Worm (Caenorhabditis elegans) whole organism, early embryonic: ENCODE results near the gene nuo-3.

ENCODE experiments used
- B0310.2 ChIP-seq: sonication (generic microtip); optimal IDR thresholded peaks from 2 replicates; lab custom pipeline; 2016; ENCODE audit warnings: mild to moderate bottlenecking, missing genetic modification characterization, missing compliant biosample characterization
- F13C5.2 ChIP-seq: sonication (generic microtip); optimal IDR thresholded peaks from 2 replicates; lab custom pipeline; 2017; ENCODE audit warnings: mild to moderate bottlenecking, missing genetic modification characterization, inconsistent platforms, missing compliant biosample characterization
- aly-1 ChIP-seq: sonication (generic microtip); optimal IDR thresholded peaks from 2 replicates; lab custom pipeline; 2016; ENCODE audit warnings: missing genetic modification characterization, missing compliant biosample characterization
- ama-1 ChIP-seq: fragments of 150-350 bp; optimal IDR thresholded peaks from 2 replicates; lab custom pipeline; 2014
- ceh-13 ChIP-seq: fragments of 200-800 bp; sonication (Bioruptor generic); optimal IDR thresholded peaks from 2 replicates; lab custom pipeline; 2018; ENCODE audit warnings: mild to moderate bottlenecking, missing genetic modification characterization, missing compliant biosample characterization
- ceh-36 ChIP-seq: sonication (generic microtip); optimal IDR thresholded peaks from 2 replicates; lab custom pipeline; 2016; ENCODE audit warnings: missing genetic modification characterization, inconsistent platforms, missing compliant biosample characterization
- ets-7 ChIP-seq: sonication (generic microtip); optimal IDR thresholded peaks from 2 replicates; lab custom pipeline; 2016; ENCODE audit warnings: missing genotype, missing genetic modification characterization, missing compliant biosample characterization
- flt-1 ChIP-seq: fragments of 200-800 bp; sonication (Bioruptor generic); IDR thresholded peaks from 2 replicates; pipeline ENCODE4 v1.3.6; 2022; ENCODE audit warnings: missing genetic modification characterization, missing compliant biosample characterization
- hmbx-1 ChIP-seq: sonication (generic microtip); optimal IDR thresholded peaks from 2 replicates; lab custom pipeline; 2016; ENCODE audit warnings: mild to moderate bottlenecking, missing genetic modification characterization, missing compliant biosample characterization
- hmg-4 ChIP-seq: fragments of 200-800 bp; sonication (Bioruptor generic); optimal IDR thresholded peaks from 2 replicates; lab custom pipeline; 2018; ENCODE audit warnings: mild to moderate bottlenecking, missing genetic modification characterization, missing compliant biosample characterization
- hnd-1 ChIP-seq: sonication (generic microtip); optimal IDR thresholded peaks from 2 replicates; lab custom pipeline; 2016; ENCODE audit warnings: missing genetic modification characterization, missing compliant biosample characterization
- pes-1 ChIP-seq: fragments of 200-800 bp; sonication (Bioruptor generic); IDR thresholded peaks from 2 replicates; pipeline ENCODE4 v1.3.6; 2022; ENCODE audit warnings: missing genetic modification reagents, missing genetic modification characterization, missing compliant biosample characterization
- scrt-1 ChIP-seq: fragments of 200-800 bp; sonication (Bioruptor generic); IDR thresholded peaks from 2 replicates; pipeline ENCODE4 v1.3.6; 2022; ENCODE audit warnings: missing genetic modification characterization, missing compliant biosample characterization
- sea-1 ChIP-seq: fragments of 200-800 bp; sonication (Bioruptor generic); conservative IDR thresholded peaks from 2 replicates; pipeline ENCODE4 v1.3.6; 2022; ENCODE audit warnings: missing genetic modification characterization, missing compliant biosample characterization
- tbx-11 ChIP-seq: fragments of 200-800 bp; sonication (Bioruptor generic); IDR thresholded peaks from 2 replicates; pipeline ENCODE4 v1.3.6; 2022; ENCODE audit warnings: missing genetic modification characterization, missing compliant biosample characterization
- tbx-37 ChIP-seq: fragments of 200-800 bp; sonication (Bioruptor generic); conservative IDR thresholded peaks from 2 replicates; pipeline ENCODE4 v1.3.6; 2022; ENCODE audit warnings: missing genetic modification reagents, missing genetic modification characterization, missing compliant biosample characterization
- tra-4 ChIP-seq: sonication (generic microtip); optimal IDR thresholded peaks from 2 replicates; lab custom pipeline; 2017; ENCODE audit warnings: missing genetic modification characterization, missing compliant biosample characterization

Gene nuo-3

ce11 chrIV:14759662-14760061 lies 37.7 kb downstream of the nuo-3 start:
- no peak for TF ChIP-seq flt-1 (GFP tag; lab: Robert Waterston, UW)
- no peak for TF ChIP-seq pes-1 (GFP tag; lab: Robert Waterston, UW)
- no peak for TF ChIP-seq sea-1 (GFP tag; lab: Robert Waterston, UW)
- TF ChIP-seq ets-7, result no peak
- no peak for TF ChIP-seq B0310.2 (tag; lab: Kevin White, UChicago)
- TF ChIP-seq ceh-13 (GFP tag; lab: Kevin White, UChicago), result no peak

ce11 chrIV:14757786-14758185 lies 39.6 kb downstream of the nuo-3 start:
- TF ChIP-seq F13C5.2 (no peak), scrt-1 (no peak), tbx-11 (GFP tag; lab: Robert Waterston, UW) (no peak), tbx-37 (GFP tag; lab: Robert Waterston, UW) (no peak), hnd-1 (tag; lab: Kevin White, UChicago) (no peak), B0310.2 (tag; lab: Kevin White, UChicago) (no peak), ceh-36 (tag; lab: Kevin White, UChicago) (no peak), aly-1 (tag; lab: Kevin White, UChicago) (no peak), pes-1 (GFP tag; lab: Robert Waterston, UW) (no peak), ceh-13 (GFP tag; lab: Kevin White, UChicago) (no peak), hmg-4 (GFP tag; lab: Kevin White, UChicago) (no peak), flt-1 (GFP tag; lab: Robert Waterston, UW) (no peak), ets-7 (no peak), tra-4 (no peak), sea-1 (GFP tag; lab: Robert Waterston, UW) (no peak), ama-1 (no peak)

ce11 chrIV:14754912-14755311 lies 42.4 kb downstream of the nuo-3 start, which contains the start of gene Y57G11C.499:
TSS of gene Y57G11C.499 (minus strand) at chrIV:14754934.
- TF ChIP-seq F13C5.2, result no peak
- TF ChIP-seq tbx-37 (GFP tag; lab: Robert Waterston, UW), result no peak
- TF ChIP-seq hnd-1 (tag; lab: Kevin White, UChicago), result no peak
- TF ChIP-seq scrt-1, result no peak
- TF ChIP-seq hmbx-1, result no peak
- no peak for TF ChIP-seq ceh-13 (GFP tag; lab: Kevin White, UChicago)
- TF ChIP-seq sea-1 (GFP tag; lab: Robert Waterston, UW), result no peak
- no peak for TF ChIP-seq B0310.2 (tag; lab: Kevin White, UChicago)
- TF ChIP-seq ceh-36 (tag; lab: Kevin White, UChicago), result no peak
- TF ChIP-seq aly-1 (tag; lab: Kevin White, UChicago), result no peak
- no peak for TF ChIP-seq hmg-4 (GFP tag; lab: Kevin White, UChicago)
- TF ChIP-seq tbx-11 (GFP tag; lab: Robert Waterston, UW), result no peak
- TF ChIP-seq tra-4, result no peak
- no peak for TF ChIP-seq ama-1
